Fruit fly (Drosophila melanogaster): ENCODE measurements around the gene CG15172.

CG15172 gene

DNA sequence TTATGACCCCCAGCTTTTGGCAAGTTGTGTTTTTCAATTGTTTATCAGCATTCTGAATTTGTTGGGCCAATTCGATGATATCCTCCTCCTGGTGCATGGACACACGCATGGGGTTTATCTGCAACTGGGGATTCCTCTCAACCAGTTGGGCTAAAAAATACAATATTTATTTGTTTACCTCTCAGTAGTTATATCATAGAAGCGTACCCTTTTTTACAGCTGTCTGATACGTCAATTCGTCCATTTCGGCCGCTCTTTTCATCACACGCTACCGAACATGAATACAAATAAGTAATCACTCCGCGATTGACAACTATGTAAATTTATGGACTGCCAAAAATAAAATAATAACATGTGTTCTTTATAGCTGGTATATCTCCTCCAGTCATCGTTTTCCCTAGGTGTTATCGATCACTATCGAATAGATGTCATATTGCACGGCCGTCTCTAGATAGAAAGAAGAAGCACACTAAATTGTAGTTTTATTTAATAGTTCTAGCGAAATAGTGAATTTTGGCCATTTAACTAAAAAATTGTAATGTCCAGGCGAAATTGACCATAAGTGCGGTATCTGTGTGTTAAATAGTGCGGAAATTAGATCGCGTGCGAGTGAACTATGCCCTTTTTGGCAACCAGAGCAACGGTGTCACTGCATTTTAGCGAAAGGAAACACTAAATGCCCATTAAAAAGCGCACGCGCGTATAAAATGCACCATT, 12.2 kb downstream of the CG15172 start, which contains the start of the genes mib2 and CG31800 (continued):
- TF ChIP-seq CG14860 (GFP tag; IDR thresholded peaks at IDR 0.05; ENCODE audit: partially characterized antibody) (peak; percentile 76), hb (GFP tag; IDR thresholded peaks at IDR 0.05; ENCODE audit: partially characterized antibody) (peak; percentile 77; the same call in 2 of the 3 replicates), vvl (GFP tag; IDR thresholded peaks at IDR 0.05) (peak; percentile 8; the same call in 1 of the 2 replicates), CG4424 (GFP tag; optimal IDR thresholded peaks at IDR 0.05) (no peak), Ets97D (GFP tag; optimal IDR thresholded peaks at IDR 0.05) (peak; percentile 8), YL-1 (GFP tag; optimal IDR thresholded peaks at IDR 0.05) (peak; percentile 59), CG18764 (GFP tag; optimal IDR thresholded peaks at IDR 0.05) (no peak), Eip74EF (GFP tag; optimal IDR thresholded peaks at IDR 0.05) (no peak), CG14710 (tag; optimal IDR thresholded peaks at IDR 0.05) (peak; percentile 27), CG8290 (GFP tag; optimal IDR thresholded peaks at IDR 0.05) (peak; percentile 29), CG8290 (tag; optimal IDR thresholded peaks at IDR 0.05) (peak in 1 of 2 experiments; percentile 49), CG8924 (tag; optimal IDR thresholded peaks at IDR 0.05) (peak; percentile 16), CG16813 (GFP tag; IDR thresholded peaks at IDR 0.05; ENCODE audit: partially characterized antibody) (peak; percentile 76), CG33557 (GFP tag; optimal IDR thresholded peaks at IDR 0.05) (no peak), esg (GFP tag; conservative IDR thresholded peaks at IDR 0.05) (no peak), Kr (GFP tag; optimal IDR thresholded peaks at IDR 0.05) (no peak), BEAF-32 (GFP tag; optimal IDR thresholded peaks at IDR 0.05) (peak; percentile 84), al (GFP tag; IDR thresholded peaks at IDR 0.05) (no peak), CG9932 (GFP tag; IDR thresholded peaks at IDR 0.05) (peak; percentile 47; the same call in 1 of the 2 replicates), trem (tag; optimal IDR thresholded peaks at IDR 0.05) (peak; percentile 58), kah (GFP tag; optimal IDR thresholded peaks at IDR 0.05) (no peak), hbn (GFP tag; IDR thresholded peaks at IDR 0.05; ENCODE audit: partially characterized antibody) (peak; percentile 55), Dll (GFP tag; IDR thresholded peaks at IDR 0.05; ENCODE audit: partially characterized antibody) (peak; percentile 83), CkIIα-i1 (GFP tag; IDR thresholded peaks at IDR 0.05) (no peak), CG13894 (tag; optimal IDR thresholded peaks at IDR 0.05) (peak; percentile 1), CG9215 (GFP tag; IDR thresholded peaks at IDR 0.05) (no peak), CG14050 (GFP tag; IDR thresholded peaks at IDR 0.05) (no peak), Hr51 (GFP tag; optimal IDR thresholded peaks at IDR 0.05) (no peak), sna (GFP tag; IDR thresholded peaks at IDR 0.05; ENCODE audit: partially characterized antibody) (peak; percentile 83), CG2116 (GFP tag; optimal IDR thresholded peaks at IDR 0.05) (peak; percentile 73), ato (GFP tag; IDR thresholded peaks at IDR 0.05; ENCODE audit: partially characterized antibody) (peak; percentile 52; the same call in 1 of the 2 replicates), chm (GFP tag; IDR thresholded peaks at IDR 0.05) (0 out of 2 replicates have a peak, but pooled peaks have one; percentile 38), chinmo (GFP tag; IDR thresholded peaks at IDR 0.05; ENCODE audit: partially characterized antibody) (peak; percentile 82; the same call in 2 of the 4 replicates), CG16815 (GFP tag; optimal IDR thresholded peaks at IDR 0.05) (no peak), CG2120 (GFP tag; optimal IDR thresholded peaks at IDR 0.05) (peak; percentile 42), CG10267 (tag; optimal IDR thresholded peaks at IDR 0.05) (peak; percentile 16), Atf3 (GFP tag; optimal IDR thresholded peaks at IDR 0.05) (no peak), Deaf1 (tag; optimal IDR thresholded peaks at IDR 0.05) (no peak), CG17829 (tag; optimal IDR thresholded peaks at IDR 0.05) (peak; percentile 35), seq (GFP tag; IDR thresholded peaks at IDR 0.05) (no peak), CG34224 (GFP tag; IDR thresholded peaks at IDR 0.05; ENCODE audit: partially characterized antibody) (peak; percentile 80), bcd (GFP tag; optimal IDR thresholded peaks at IDR 0.05) (no peak), dan (GFP tag; IDR thresholded peaks at IDR 0.05) (no peak), NC2β (GFP tag; optimal IDR thresholded peaks at IDR 0.05) (no peak), lilli (GFP tag; optimal IDR thresholded peaks at IDR 0.05) (peak; percentile 10), C15 (GFP tag; IDR thresholded peaks at IDR 0.05) (no peak), MESR4 (GFP tag; optimal IDR thresholded peaks at IDR 0.05) (peak; percentile 79), CG12659 (GFP tag; optimal IDR thresholded peaks at IDR 0.05) (peak; percentile 40)
